Worm (Caenorhabditis elegans) whole organism, young adult: ENCODE data around the gene C47D12.5.

Experiments used
- B0261.1 ChIP-seq: sonication (generic microtip); optimal IDR thresholded peaks from 2 replicates; lab custom pipeline; 2016; ENCODE audit warnings: mild to moderate bottlenecking, missing genetic modification characterization, moderate library complexity, missing compliant biosample characterization
- C17E4.6 ChIP-seq: fragments of 200-800 bp; sonication (Bioruptor generic); IDR thresholded peaks from 2 replicates; pipeline ENCODE4 v1.3.6; 2022; ENCODE audit warnings: missing genetic modification reagents, missing genetic modification characterization, missing compliant biosample characterization
- F52B5.7 ChIP-seq: sonication (generic microtip); optimal IDR thresholded peaks from 2 replicates; lab custom pipeline; 2016; ENCODE audit warnings: mild to moderate bottlenecking, missing genetic modification characterization, missing compliant biosample characterization
- K12H6.12 ChIP-seq: fragments of 200-800 bp; sonication (Bioruptor generic); optimal IDR thresholded peaks from 2 replicates; lab custom pipeline; 2018; ENCODE audit warnings: mild to moderate bottlenecking, missing genetic modification characterization, missing compliant biosample characterization
- Y79H2A.3 ChIP-seq: fragments of 200-800 bp; sonication (Bioruptor generic); conservative IDR thresholded peaks from 2 replicates; pipeline ENCODE4 v1.3.6; 2022; ENCODE audit warnings: missing genetic modification reagents, missing genetic modification characterization, missing compliant biosample characterization
- atf-7 ChIP-seq: sonication (generic microtip); optimal IDR thresholded peaks from 2 replicates; lab custom pipeline; 2017; ENCODE audit warnings: mild to moderate bottlenecking, missing genetic modification characterization, missing compliant biosample characterization
- athp-1 ChIP-seq: sonication (generic microtip); optimal IDR thresholded peaks from 2 replicates; lab custom pipeline; 2017; ENCODE audit warnings: mild to moderate bottlenecking, missing genetic modification characterization, missing compliant biosample characterization
- attf-5 ChIP-seq: fragments of 200-800 bp; sonication (Bioruptor generic); optimal IDR thresholded peaks from 2 replicates; lab custom pipeline; 2018; ENCODE audit warnings: mild to moderate bottlenecking, missing genetic modification characterization, missing compliant biosample characterization
- attf-6 ChIP-seq: fragments of 200-800 bp; sonication (Bioruptor generic); IDR thresholded peaks from 2 replicates; pipeline ENCODE4 v1.3.6; 2022; ENCODE audit warnings: missing genetic modification reagents, missing genetic modification characterization, missing compliant biosample characterization
- bed-2 ChIP-seq: fragments of 200-800 bp; sonication (Bioruptor generic); IDR thresholded peaks from 2 replicates; pipeline ENCODE4 v1.3.6; 2022; ENCODE audit warnings: missing genetic modification reagents, missing genetic modification characterization, missing compliant biosample characterization
- cebp-1 ChIP-seq, 2 experiments: fragments of 200-800 bp in 1 of 2; sonication (Bioruptor generic) in 1 of 2; sonication (generic microtip) in 1 of 2; IDR thresholded peaks in 1 of 2; optimal IDR thresholded peaks in 1 of 2; 2 replicates each; pipeline versions ENCODE4 v1.3.6 to Lab custom; 2017 to 2022; ENCODE audit warnings: missing compliant biosample characterization in 2 of 2, missing genetic modification characterization in 2 of 2, mild to moderate bottlenecking in 1 of 2, missing genetic modification reagents in 1 of 2, moderate library complexity in 1 of 2
- ceh-100 ChIP-seq: fragments of 200-800 bp; sonication (Bioruptor generic); IDR thresholded peaks from 2 replicates; pipeline ENCODE4 v1.3.6; 2022; ENCODE audit warnings: missing genetic modification reagents, missing genetic modification characterization, missing compliant biosample characterization
- ceh-58 ChIP-seq: fragments of 200-800 bp; sonication (Bioruptor generic); IDR thresholded peaks from 2 replicates; pipeline ENCODE4 v1.3.6; 2022; ENCODE audit warnings: missing genetic modification characterization, missing compliant biosample characterization
- die-1 ChIP-seq: sonication (generic microtip); optimal IDR thresholded peaks from 2 replicates; lab custom pipeline; 2016; ENCODE audit warnings: missing genotype, mild to moderate bottlenecking, missing genetic modification characterization, missing compliant biosample characterization
- dox-1 ChIP-seq: fragments of 200-800 bp; sonication (Bioruptor generic); IDR thresholded peaks from 2 replicates; pipeline ENCODE4 v1.3.6; 2022; ENCODE audit warnings: missing genetic modification reagents, missing genetic modification characterization, missing compliant biosample characterization
- egl-18 ChIP-seq: fragments of 200-800 bp; sonication (Bioruptor generic); IDR thresholded peaks from 2 replicates; pipeline ENCODE4 v1.3.6; 2022; ENCODE audit warnings: missing genetic modification reagents, missing genetic modification characterization, missing compliant biosample characterization
- him-1 ChIP-seq: sonication (generic microtip); optimal IDR thresholded peaks from 2 replicates; lab custom pipeline; 2016; ENCODE audit warnings: missing genotype, missing genetic modification reagents, missing genetic modification characterization, missing compliant biosample characterization
- hmg-1.2 ChIP-seq: fragments of 200-800 bp; sonication (Bioruptor generic); IDR thresholded peaks from 2 replicates; pipeline ENCODE4 v1.3.6; 2022; ENCODE audit warnings: missing genetic modification reagents, missing genetic modification characterization, missing compliant biosample characterization
- lag-1 ChIP-seq: fragments of 200-800 bp; sonication (Bioruptor generic); IDR thresholded peaks from 2 replicates; pipeline ENCODE4 v1.3.6; 2022; ENCODE audit warnings: missing genetic modification reagents, missing genetic modification characterization, missing compliant biosample characterization
- let-607 ChIP-seq, 2 experiments: fragments of 200-800 bp in 1 of 2; sonication (Bioruptor generic) in 1 of 2; sonication (generic microtip) in 1 of 2; optimal IDR thresholded peaks; 2 replicates each; lab custom pipeline; 2016 to 2018; ENCODE audit warnings: mild to moderate bottlenecking in 2 of 2, missing compliant biosample characterization in 2 of 2, missing genetic modification characterization in 2 of 2, moderate library complexity in 2 of 2, missing genotype in 1 of 2
- lin-54 ChIP-seq: fragments of 200-800 bp; sonication (Bioruptor generic); optimal IDR thresholded peaks from 2 replicates; lab custom pipeline; 2018; ENCODE audit warnings: mild to moderate bottlenecking, missing genetic modification characterization, missing compliant biosample characterization
- lir-1 ChIP-seq: fragments of 200-800 bp; sonication (Bioruptor generic); conservative IDR thresholded peaks from 2 replicates; pipeline ENCODE4 v1.3.6; 2022; ENCODE audit warnings: missing genetic modification reagents, missing genetic modification characterization, missing compliant biosample characterization
- lsl-1 ChIP-seq: fragments of 200-800 bp; sonication (Bioruptor generic); optimal IDR thresholded peaks from 2 replicates; lab custom pipeline; 2018; ENCODE audit warnings: mild to moderate bottlenecking, missing genetic modification characterization, moderate library complexity, missing compliant biosample characterization
- madf-3 ChIP-seq: fragments of 200-800 bp; sonication (Bioruptor generic); IDR thresholded peaks from 2 replicates; pipeline ENCODE4 v1.3.6; 2022; ENCODE audit warnings: missing genetic modification reagents, missing genetic modification characterization, missing compliant biosample characterization
- nfyb-1 ChIP-seq: fragments of 200-800 bp; sonication (Bioruptor generic); IDR thresholded peaks from 2 replicates; pipeline ENCODE4 v1.3.6; 2022; ENCODE audit warnings: missing genetic modification reagents, missing genetic modification characterization, missing compliant biosample characterization
- nhr-179 ChIP-seq: sonication (generic microtip); optimal IDR thresholded peaks from 2 replicates; lab custom pipeline; 2016; ENCODE audit warnings: mild to moderate bottlenecking, missing genetic modification characterization, missing compliant biosample characterization
- nhr-80 ChIP-seq: sonication (generic microtip); optimal IDR thresholded peaks from 2 replicates; lab custom pipeline; 2016; ENCODE audit warnings: missing genetic modification characterization, missing compliant biosample characterization
- rcor-1 ChIP-seq: fragments of 200-800 bp; sonication (Bioruptor generic); IDR thresholded peaks from 2 replicates; pipeline ENCODE4 v1.3.6; 2022; ENCODE audit warnings: missing genetic modification reagents, missing genetic modification characterization, missing compliant biosample characterization
- repo-1 ChIP-seq: sonication (generic microtip); optimal IDR thresholded peaks from 2 replicates; lab custom pipeline; 2017; ENCODE audit warnings: mild to moderate bottlenecking, missing genetic modification characterization, missing compliant biosample characterization
- sdz-38 ChIP-seq: sonication (generic microtip); optimal IDR thresholded peaks from 2 replicates; lab custom pipeline; 2016; ENCODE audit warnings: missing genotype, missing genetic modification characterization, missing compliant biosample characterization
- sea-2 ChIP-seq: fragments of 200-800 bp; sonication (Bioruptor generic); IDR thresholded peaks from 2 replicates; pipeline ENCODE4 v1.3.6; 2022; ENCODE audit warnings: missing genetic modification characterization, missing compliant biosample characterization
- snpc-3.4 ChIP-seq: sonication (generic microtip); optimal IDR thresholded peaks from 2 replicates; lab custom pipeline; 2017; ENCODE audit warnings: missing genetic modification characterization, mild to moderate bottlenecking, missing compliant biosample characterization, antibody characterized with exemption, moderate library complexity, missing genotype, missing genetic modification reagents
- somi-1 ChIP-seq: fragments of 200-800 bp; sonication (Bioruptor generic); optimal IDR thresholded peaks from 2 replicates; lab custom pipeline; 2018; ENCODE audit warnings: mild to moderate bottlenecking, missing genetic modification characterization, missing compliant biosample characterization
- tbx-9 ChIP-seq: sonication (generic microtip); optimal IDR thresholded peaks from 2 replicates; lab custom pipeline; 2016; ENCODE audit warnings: borderline replicate concordance, missing genetic modification characterization, inconsistent platforms, missing compliant biosample characterization
- tlf-1 ChIP-seq: fragments of 200-800 bp; sonication (Bioruptor generic); optimal IDR thresholded peaks from 2 replicates; lab custom pipeline; 2018; ENCODE audit warnings: mild to moderate bottlenecking, missing genetic modification characterization, missing compliant biosample characterization
- xnd-1 ChIP-seq: sonication (generic microtip); optimal IDR thresholded peaks from 2 replicates; lab custom pipeline; 2016; ENCODE audit warnings: missing genotype, missing genetic modification reagents, missing genetic modification characterization, missing compliant biosample characterization
- ztf-26 ChIP-seq: sonication (generic microtip); optimal IDR thresholded peaks from 2 replicates; lab custom pipeline; 2017; ENCODE audit warnings: missing genetic modification characterization, missing compliant biosample characterization
- ztf-6 ChIP-seq: fragments of 200-800 bp; sonication (Bioruptor generic); IDR thresholded peaks from 2 replicates; pipeline ENCODE4 v1.3.6; 2022; ENCODE audit warnings: missing genetic modification reagents, missing genetic modification characterization, missing compliant biosample characterization

The C47D12.5 gene

ce11 chrII:11650975-11651588, 34.0 kb downstream of the C47D12.5 start, which contains the start of gene coa-7 (continued):
- TF ChIP-seq ztf-26 (no peak), attf-6 (GFP tag; lab: Robert Waterston, UW) (no peak), ceh-58 (0 out of 2 replicates have a peak, but pooled peaks have one; percentile 47), xnd-1 (tag; lab: Kevin White, UChicago) (peak; percentile 58), attf-5 (GFP tag; lab: Kevin White, UChicago) (peak; percentile 16), dox-1 (no peak), C17E4.6 (GFP tag; lab: Robert Waterston, UW) (no peak), nhr-80 (tag; lab: Kevin White, UChicago) (no peak), repo-1 (peak; percentile 75), ztf-6 (GFP tag; lab: Robert Waterston, UW) (no peak), atf-7 (tag; lab: Kevin White, UChicago) (peak; percentile 25), K12H6.12 (no peak), athp-1 (tag; lab: Kevin White, UChicago) (peak; percentile 73), somi-1 (GFP tag; lab: Kevin White, UChicago) (no peak), him-1 (tag; lab: Kevin White, UChicago) (peak; percentile 26), F52B5.7 (peak; percentile 77), Y79H2A.3 (GFP tag; lab: Robert Waterston, UW) (0 out of 2 replicates have a peak, but pooled peaks have one; percentile 27), hmg-1.2 (GFP tag; lab: Robert Waterston, UW) (peak; percentile 25; the same call in 1 of the 2 replicates), nhr-179 (tag; lab: Kevin White, UChicago) (no peak), tbx-9 (tag; lab: Kevin White, UChicago) (peak; percentile 44), lsl-1 (GFP tag; lab: Kevin White, UChicago) (peak; percentile 41), madf-3 (GFP tag; lab: Robert Waterston, UW) (peak; percentile 66), rcor-1 (GFP tag; lab: Robert Waterston, UW) (no peak), egl-18 (GFP tag; lab: Robert Waterston, UW) (no peak), cebp-1 (GFP tag; IDR thresholded peaks at IDR 0.05; lab: Robert Waterston, UW) (no peak), cebp-1 (tag; optimal IDR thresholded peaks at IDR 0.05; lab: Kevin White, UChicago) (peak; percentile 40), die-1 (tag; lab: Kevin White, UChicago) (peak; percentile 14), bed-2 (GFP tag; lab: Robert Waterston, UW) (no peak)

- TF ChIP-seq lir-1 (GFP tag; lab: Robert Waterston, UW) (no peak), sdz-38 (no peak), attf-5 (GFP tag; lab: Kevin White, UChicago) (no peak), attf-6 (GFP tag; lab: Robert Waterston, UW) (no peak), let-607 (tag; optimal IDR thresholded peaks at IDR 0.05; lab: Kevin White, UChicago) (no peak), nhr-80 (tag; lab: Kevin White, UChicago) (no peak), Y79H2A.3 (GFP tag; lab: Robert Waterston, UW) (no peak), lag-1 (GFP tag; lab: Robert Waterston, UW) (no peak), snpc-3.4 (no peak), tlf-1 (GFP tag; lab: Kevin White, UChicago) (no peak), nfyb-1 (GFP tag; lab: Robert Waterston, UW) (peak; percentile 17; the same call in 1 of the 2 replicates), B0261.1 (tag; lab: Kevin White, UChicago) (no peak), ceh-100 (GFP tag; lab: Robert Waterston, UW) (no peak), lin-54 (GFP tag; lab: Kevin White, UChicago) (no peak), sea-2 (GFP tag; lab: Robert Waterston, UW) (no peak), cebp-1 (GFP tag; IDR thresholded peaks at IDR 0.05; lab: Robert Waterston, UW) (peak; percentile 93), cebp-1 (tag; optimal IDR thresholded peaks at IDR 0.05; lab: Kevin White, UChicago) (peak; percentile 97)
Measured at ce11 chrII:11649239-11649638, 35.8 kb downstream of the C47D12.5 start.
